Worm (Caenorhabditis elegans): ENCODE measurements around the gene ZK455.5.

- TF ChIP-seq tab-1 (GFP tag; IDR thresholded peaks at IDR 0.05): no peak
- TF ChIP-seq cog-1 (tag; optimal IDR thresholded peaks at IDR 0.05): no peak
- no peak for TF ChIP-seq flt-1 (GFP tag; IDR thresholded peaks at IDR 0.05)
Measured at ce11 chrX:11323225-11323624, 3.5 kb downstream of the ZK455.5 start.

Data from whole organism, midembryonic.